Fruit fly (Drosophila melanogaster): Measurements from ENCODE around the gene Sry-beta.
A peak's percentile ranks its signal among the peaks of the same experiment; 100 is the strongest.

Sry-beta gene

dm6 chr3R:30052455-30053046 lies 13.0 kb downstream of the Sry-beta start, which contains the start of gene Jasper (continued):
- TF ChIP-seq CG6254 (GFP tag; optimal IDR thresholded peaks at IDR 0.05) (peak; percentile 71), MBD-R2 (GFP tag; IDR thresholded peaks at IDR 0.05) (peak; percentile 90), CG31224 (GFP tag; IDR thresholded peaks at IDR 0.05) (no peak), CG17568 (GFP tag; optimal IDR thresholded peaks at IDR 0.05) (no peak), Sox100B (GFP tag; optimal IDR thresholded peaks at IDR 0.05) (no peak), yki (optimal IDR thresholded peaks at IDR 0.05) (no peak), CG12104 (GFP tag; optimal IDR thresholded peaks at IDR 0.05) (no peak), corto (GFP tag; optimal IDR thresholded peaks at IDR 0.05) (no peak), Vsx1 (GFP tag; optimal IDR thresholded peaks at IDR 0.05) (no peak), CG4404 (GFP tag; IDR thresholded peaks at IDR 0.05) (no peak), Dll (GFP tag; IDR thresholded peaks at IDR 0.05; ENCODE audit: partially characterized antibody) (peak; percentile 58), abd-A (tag; optimal IDR thresholded peaks at IDR 0.05) (peak; percentile 60), Ssrp (tag; optimal IDR thresholded peaks at IDR 0.05) (no peak), CG7786 (GFP tag; optimal IDR thresholded peaks at IDR 0.05) (no peak), ac (GFP tag; optimal IDR thresholded peaks at IDR 0.05) (no peak), CG3995 (GFP tag; optimal IDR thresholded peaks at IDR 0.05) (peak; percentile 59), Usf (GFP tag; optimal IDR thresholded peaks at IDR 0.05) (no peak), CG10147 (GFP tag; optimal IDR thresholded peaks at IDR 0.05) (no peak), CG12744 (GFP tag; optimal IDR thresholded peaks at IDR 0.05) (no peak), gfzf (GFP tag; optimal IDR thresholded peaks at IDR 0.05) (peak; percentile 99), CG7839 (tag; optimal IDR thresholded peaks at IDR 0.05) (no peak), Max (GFP tag; optimal IDR thresholded peaks at IDR 0.05) (no peak), CG8944 (GFP tag; optimal IDR thresholded peaks at IDR 0.05) (no peak), twi (tag; optimal IDR thresholded peaks at IDR 0.05) (no peak), CG14014 (GFP tag; IDR thresholded peaks at IDR 0.05) (no peak), Lpt (GFP tag; optimal IDR thresholded peaks at IDR 0.05) (no peak)

dm6 chr3R:30055915-30056544 lies 16.5 kb downstream of the Sry-beta start, which contains the start of the genes Rpp14b and spn-A:
Rpp14b (plus strand) TSS chr3R:30055957.
spn-A (minus strand) TSS chr3R:30056037.
- peak in 1 of 2 experiments; percentile 5 for TF ChIP-seq Pdp1 (GFP tag; optimal IDR thresholded peaks at IDR 0.05)
- no peak for TF ChIP-seq CG4707 (GFP tag; optimal IDR thresholded peaks at IDR 0.05)
- TF ChIP-seq CG11696 (GFP tag; IDR thresholded peaks at IDR 0.05): no peak
- peak; percentile 3 for TF ChIP-seq CG17385 (GFP tag; optimal IDR thresholded peaks at IDR 0.05)
- TF ChIP-seq CG13123 (GFP tag; optimal IDR thresholded peaks at IDR 0.05): no peak
- TF ChIP-seq eyg (GFP tag; optimal IDR thresholded peaks at IDR 0.05): no peak
- no peak for TF ChIP-seq CG8281 (tag; optimal IDR thresholded peaks at IDR 0.05)
- TF ChIP-seq Ssrp (tag; optimal IDR thresholded peaks at IDR 0.05): peak; percentile 11
- TF ChIP-seq CG12071 (GFP tag; optimal IDR thresholded peaks at IDR 0.05): no peak
- TF ChIP-seq Chrac-16 (GFP tag; optimal IDR thresholded peaks at IDR 0.05): peak; percentile 7
- TF ChIP-seq CG3838 (GFP tag; optimal IDR thresholded peaks at IDR 0.05): no peak
- no peak for TF ChIP-seq fd102C (GFP tag; optimal IDR thresholded peaks at IDR 0.05)
- peak; percentile 13 for TF ChIP-seq CG2678 (tag; optimal IDR thresholded peaks at IDR 0.05)
- peak in 1 of 2 experiments; percentile 9 for TF ChIP-seq tll (GFP tag; optimal IDR thresholded peaks at IDR 0.05)
- TF ChIP-seq CG15514 (GFP tag; optimal IDR thresholded peaks at IDR 0.05): no peak
- TF ChIP-seq ara (GFP tag; IDR thresholded peaks at IDR 0.05): no peak
- no peak for TF ChIP-seq jigr1 (GFP tag; IDR thresholded peaks at IDR 0.05)
- TF ChIP-seq zfh2 (GFP tag; optimal IDR thresholded peaks at IDR 0.05): peak; percentile 35
- TF ChIP-seq CG7745 (tag; optimal IDR thresholded peaks at IDR 0.05): no peak
- TF ChIP-seq toy (GFP tag; IDR thresholded peaks at IDR 0.05): no peak
- peak; percentile 20 for TF ChIP-seq unpg (GFP tag; optimal IDR thresholded peaks at IDR 0.05)
- TF ChIP-seq CG8388 (GFP tag; optimal IDR thresholded peaks at IDR 0.05): peak; percentile 8
- TF ChIP-seq CG11695 (GFP tag; IDR thresholded peaks at IDR 0.05): no peak
- TF ChIP-seq Rfx (GFP tag; IDR thresholded peaks at IDR 0.05): peak; percentile 63
- TF ChIP-seq H2.0 (GFP tag; IDR thresholded peaks at IDR 0.05): peak; percentile 34; the same call in 1 of the 2 replicates

All from whole organism, embryonic.